Fruit fly (Drosophila melanogaster) whole organism, embryonic: ENCODE results near the gene SdhC.
A peak's percentile ranks its signal among the peaks of the same experiment; 100 is the strongest.

Experiments
- CG1233 ChIP-seq: fragments of 200-800 bp; sonication (Bioruptor generic); optimal IDR thresholded peaks from 4 replicates; lab custom pipeline; 2018; ENCODE audit warnings: missing biosample characterization, mild to moderate bottlenecking, missing genetic modification characterization
- CG3065 ChIP-seq: fragments of 200-800 bp; sonication (Bioruptor generic); optimal IDR thresholded peaks from 2 replicates; lab custom pipeline; 2016; ENCODE audit warnings: missing biosample characterization, missing genetic modification characterization
- CG31224 ChIP-seq: fragments of 200-800 bp; sonication (Bioruptor generic); IDR thresholded peaks from 2 replicates; pipeline ENCODE4 v1.3.6; 2022; ENCODE audit warnings: missing biosample characterization, missing genetic modification characterization
- CG8388 ChIP-seq: fragments of 200-800 bp; sonication (Bioruptor generic); optimal IDR thresholded peaks from 2 replicates; lab custom pipeline; 2019; ENCODE audit warnings: missing biosample characterization, mild to moderate bottlenecking, missing genetic modification characterization, moderate library complexity
- Neu2 ChIP-seq: fragments of 200-800 bp; sonication (Bioruptor generic); optimal IDR thresholded peaks from 3 replicates; lab custom pipeline; 2016; ENCODE audit warnings: missing biosample characterization, missing genetic modification characterization, borderline replicate concordance
- Nf-YC ChIP-seq: fragments of 200-800 bp; optimal IDR thresholded peaks from 3 replicates; lab custom pipeline; 2019; ENCODE audit warnings: missing biosample characterization, mild to moderate bottlenecking, missing genetic modification characterization, moderate library complexity
- Oaz ChIP-seq: fragments of 200-800 bp; sonication (Bioruptor generic); IDR thresholded peaks from 2 replicates; pipeline ENCODE4 v1.3.6; 2022; ENCODE audit warnings: missing biosample characterization, missing genetic modification characterization
- Stat92E ChIP-seq, 3 experiments: fragments of >200 bp in 2 of 3; fragments of 200-800 bp in 1 of 3; sonication (Bioruptor generic) in 1 of 3; optimal IDR thresholded peaks; 2 replicates each; lab custom pipeline; 2017 to 2019; ENCODE audit warnings: missing biosample characterization in 3 of 3, missing genetic modification characterization in 3 of 3, mild to moderate bottlenecking in 1 of 3, moderate library complexity in 1 of 3
- ab ChIP-seq: fragments of 200-800 bp; sonication (Bioruptor generic); optimal IDR thresholded peaks from 2 replicates; lab custom pipeline; 2016; ENCODE audit warnings: missing biosample characterization, missing genetic modification characterization
- btn ChIP-seq: fragments of 200-800 bp; sonication (Bioruptor generic); optimal IDR thresholded peaks from 2 replicates; lab custom pipeline; 2016; ENCODE audit warnings: missing biosample characterization, missing genetic modification characterization
- ewg ChIP-seq: fragments of 200-800 bp; sonication (Bioruptor generic); optimal IDR thresholded peaks from 3 replicates; lab custom pipeline; 2017; ENCODE audit warnings: mild to moderate bottlenecking, missing biosample characterization, missing genetic modification reagents, missing genetic modification characterization
- sima ChIP-seq: fragments of 200-800 bp; sonication (Bioruptor generic); optimal IDR thresholded peaks from 2 replicates; lab custom pipeline; 2016; ENCODE audit warnings: missing biosample characterization, missing genetic modification characterization
- trem ChIP-seq: fragments of 200-800 bp; optimal IDR thresholded peaks from 3 replicates; lab custom pipeline; 2019; ENCODE audit warnings: missing biosample characterization, mild to moderate bottlenecking, missing genetic modification characterization, moderate library complexity
- unpg ChIP-seq: fragments of 200-800 bp; sonication (Bioruptor generic); optimal IDR thresholded peaks from 3 replicates; lab custom pipeline; 2018; ENCODE audit warnings: missing biosample characterization, mild to moderate bottlenecking, missing genetic modification characterization, moderate library complexity

DNA sequence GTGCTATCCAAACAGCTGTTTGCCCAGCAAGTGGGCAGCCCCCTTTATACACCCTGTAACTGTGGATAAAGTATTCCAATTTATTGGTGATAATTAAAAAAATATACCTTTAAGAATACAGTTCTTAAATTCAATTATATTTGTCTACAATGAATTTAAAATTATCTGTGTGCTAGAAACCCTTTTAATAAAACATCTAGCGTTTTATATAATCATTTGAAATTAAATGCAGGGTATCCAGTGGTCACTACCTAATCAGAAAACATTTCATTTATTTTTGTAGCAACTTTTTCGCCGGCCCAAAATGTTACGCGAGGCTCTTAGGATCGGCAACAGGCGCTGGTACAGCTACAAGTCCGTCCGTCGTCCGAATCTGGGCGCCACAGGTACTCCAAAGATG, 16.8 kb upstream of the SdhC start, which contains the start of gene CG17726:
- peak in 1 of 3 experiments; percentile 94 for TF ChIP-seq Stat92E (GFP tag; optimal IDR thresholded peaks at IDR 0.05; lab: Kevin White, UChicago)
- TF ChIP-seq CG8388: peak; percentile 98
- peak; percentile 93 for TF ChIP-seq ewg (GFP tag; lab: Kevin White, UChicago)
- TF ChIP-seq CG3065 (GFP tag; lab: Kevin White, UChicago): peak; percentile 93
- TF ChIP-seq Neu2: no peak
- TF ChIP-seq trem (tag; lab: Kevin White, UChicago): peak; percentile 99
- peak; percentile 27 for TF ChIP-seq ab
- TF ChIP-seq Nf-YC: peak; percentile 79
- TF ChIP-seq Oaz (GFP tag; lab: Robert Waterston, UW): peak; percentile 97
- peak; percentile 95 for TF ChIP-seq CG31224 (GFP tag; lab: Robert Waterston, UW)
- peak; percentile 99 for TF ChIP-seq unpg
- peak; percentile 66 for TF ChIP-seq sima (GFP tag; lab: Kevin White, UChicago)
- peak; percentile 91 for TF ChIP-seq CG1233 (GFP tag; lab: Kevin White, UChicago)
- TF ChIP-seq btn (GFP tag; lab: Kevin White, UChicago): peak; percentile 57
